Fruit fly (Drosophila melanogaster) whole organism, prepupa: ENCODE measurements around the gene slp2.

Source experiments
- Blimp-1 ChIP-seq: fragments of 200-800 bp; sonication (Bioruptor generic); optimal IDR thresholded peaks from 3 replicates; lab custom pipeline; 2017; ENCODE audit warnings: missing biosample characterization, missing genetic modification characterization, mild to moderate bottlenecking, moderate library complexity, missing genetic modification reagents
- CG10631 ChIP-seq: fragments of 200-800 bp; sonication (Bioruptor generic); optimal IDR thresholded peaks from 2 replicates; lab custom pipeline; 2016; ENCODE audit warnings: missing biosample characterization, missing genetic modification characterization
- CG10669 ChIP-seq: fragments of 200-800 bp; sonication (Bioruptor generic); optimal IDR thresholded peaks from 3 replicates; lab custom pipeline; 2018; ENCODE audit warnings: missing biosample characterization, mild to moderate bottlenecking, missing genetic modification characterization, moderate library complexity
- CG11294 ChIP-seq: fragments of 200-800 bp; sonication (Bioruptor generic); IDR thresholded peaks from 2 replicates; pipeline ENCODE4 v1.3.6; 2022; ENCODE audit warnings: missing biosample characterization, missing genetic modification characterization
- CG11902 ChIP-seq: fragments of 200-800 bp; sonication (Bioruptor generic); optimal IDR thresholded peaks from 3 replicates; lab custom pipeline; 2016; ENCODE audit warnings: missing biosample characterization, missing genetic modification characterization
- CG16779 ChIP-seq: fragments of 200-800 bp; sonication (Bioruptor generic); optimal IDR thresholded peaks from 3 replicates; lab custom pipeline; 2017; ENCODE audit warnings: missing biosample characterization, mild to moderate bottlenecking, missing genetic modification characterization
- CG3032 ChIP-seq: fragments of 200-800 bp; optimal IDR thresholded peaks from 2 replicates; lab custom pipeline; 2019; ENCODE audit warnings: missing biosample characterization, mild to moderate bottlenecking, missing genetic modification characterization, moderate library complexity
- CG31627 ChIP-seq: fragments of 200-800 bp; sonication (Bioruptor generic); optimal IDR thresholded peaks from 3 replicates; lab custom pipeline; 2016; ENCODE audit warnings: missing biosample characterization, missing genetic modification characterization
- CG32006 ChIP-seq: fragments of 200-800 bp; sonication (Bioruptor generic); optimal IDR thresholded peaks from 3 replicates; lab custom pipeline; 2017; ENCODE audit warnings: missing biosample characterization, mild to moderate bottlenecking, missing genetic modification characterization
- CG34406 ChIP-seq: fragments of 200-800 bp; sonication (Bioruptor generic); optimal IDR thresholded peaks from 3 replicates; lab custom pipeline; 2016; ENCODE audit warnings: missing biosample characterization, missing genetic modification characterization
- CG3919 ChIP-seq: fragments of 200-800 bp; sonication (Bioruptor generic); optimal IDR thresholded peaks from 3 replicates; lab custom pipeline; 2016; ENCODE audit warnings: missing biosample characterization, missing genetic modification characterization
- CG6163 ChIP-seq: fragments of 200-800 bp; sonication (Bioruptor generic); IDR thresholded peaks from 3 replicates; pipeline ENCODE4 v1.3.6; 2022; ENCODE audit warnings: missing biosample characterization, missing genetic modification characterization
- CG6792 ChIP-seq: fragments of 200-800 bp; sonication (Bioruptor generic); optimal IDR thresholded peaks from 3 replicates; lab custom pipeline; 2016; ENCODE audit warnings: missing biosample characterization, missing genetic modification characterization
- CG6808 ChIP-seq: fragments of 200-800 bp; sonication (Bioruptor generic); optimal IDR thresholded peaks from 3 replicates; lab custom pipeline; 2017; ENCODE audit warnings: missing biosample characterization, missing genetic modification characterization, mild to moderate bottlenecking, moderate library complexity, missing genetic modification reagents
- CG8319 ChIP-seq: fragments of 200-800 bp; sonication (Bioruptor generic); optimal IDR thresholded peaks from 3 replicates; lab custom pipeline; 2016; ENCODE audit warnings: missing biosample characterization, missing genetic modification characterization
- CG8632 ChIP-seq: fragments of 200-800 bp; sonication (Bioruptor generic); optimal IDR thresholded peaks from 3 replicates; lab custom pipeline; 2016; ENCODE audit warnings: missing biosample characterization, missing genetic modification characterization
- Eip78C ChIP-seq: fragments of 200-800 bp; sonication (Bioruptor generic); peaks from one replicate; lab custom pipeline; 2016; ENCODE audit warnings: missing biosample characterization, missing genetic modification characterization
- Eip93F ChIP-seq: fragments of 200-800 bp; sonication (Bioruptor generic); optimal IDR thresholded peaks from 2 replicates; lab custom pipeline; 2016; ENCODE audit warnings: missing biosample characterization, mild to moderate bottlenecking, missing genetic modification characterization
- Ets21C ChIP-seq: fragments of 200-800 bp; sonication (Bioruptor generic); optimal IDR thresholded peaks from 3 replicates; lab custom pipeline; 2016; ENCODE audit warnings: missing biosample characterization, missing genetic modification characterization
- Ets96B ChIP-seq: fragments of 200-800 bp; optimal IDR thresholded peaks from 2 replicates; lab custom pipeline; 2019; ENCODE audit warnings: missing biosample characterization, mild to moderate bottlenecking, missing genetic modification characterization, moderate library complexity
- Gug ChIP-seq: fragments of 200-800 bp; sonication (Bioruptor generic); IDR thresholded peaks from 2 replicates; pipeline ENCODE4 v1.3.6; 2022; ENCODE audit warnings: missing biosample characterization, missing genetic modification characterization
- Hr38 ChIP-seq: sonication (Bioruptor generic); optimal IDR thresholded peaks from 2 replicates; lab custom pipeline; 2016; ENCODE audit warnings: missing biosample characterization, missing genetic modification characterization
- Hr39 ChIP-seq: fragments of 200-800 bp; sonication (Bioruptor generic); optimal IDR thresholded peaks from 2 replicates; lab custom pipeline; 2016; ENCODE audit warnings: missing biosample characterization, missing genetic modification characterization
- Hr4 ChIP-seq: fragments of 200-800 bp; sonication (Bioruptor generic); optimal IDR thresholded peaks from 3 replicates; lab custom pipeline; 2016; ENCODE audit warnings: missing biosample characterization, missing genetic modification characterization
- Met ChIP-seq: fragments of 200-800 bp; sonication (Bioruptor generic); optimal IDR thresholded peaks from 3 replicates; lab custom pipeline; 2016; ENCODE audit warnings: missing biosample characterization, missing genetic modification characterization
- OdsH ChIP-seq: fragments of 200-800 bp; sonication (Bioruptor generic); optimal IDR thresholded peaks from 3 replicates; lab custom pipeline; 2016; ENCODE audit warnings: missing biosample characterization, missing genetic modification characterization
- Smox ChIP-seq: fragments of 200-800 bp; sonication (Bioruptor generic); optimal IDR thresholded peaks from 3 replicates; lab custom pipeline; 2016; ENCODE audit warnings: missing biosample characterization, missing genetic modification characterization
- Sox102F ChIP-seq: fragments of 200-800 bp; sonication (Bioruptor generic); optimal IDR thresholded peaks from 2 replicates; lab custom pipeline; 2016; ENCODE audit warnings: missing biosample characterization, mild to moderate bottlenecking, missing genetic modification characterization
- Sox14 ChIP-seq: fragments of 200-800 bp; sonication (Bioruptor generic); optimal IDR thresholded peaks from 3 replicates; lab custom pipeline; 2016; ENCODE audit warnings: missing biosample characterization, missing genetic modification characterization
- Sox15 ChIP-seq: fragments of 200-800 bp; sonication (Bioruptor generic); optimal IDR thresholded peaks from 3 replicates; lab custom pipeline; 2016; ENCODE audit warnings: missing biosample characterization, missing genetic modification characterization
- achi ChIP-seq: fragments of 200-800 bp; sonication (Bioruptor generic); optimal IDR thresholded peaks from 3 replicates; lab custom pipeline; 2016; ENCODE audit warnings: missing biosample characterization, missing genetic modification characterization
- acj6 ChIP-seq: fragments of 200-800 bp; sonication (Bioruptor generic); optimal IDR thresholded peaks from 3 replicates; lab custom pipeline; 2016; ENCODE audit warnings: missing biosample characterization, missing genetic modification characterization
- cyc ChIP-seq: fragments of 200-800 bp; sonication (Bioruptor generic); optimal IDR thresholded peaks from 3 replicates; lab custom pipeline; 2016; ENCODE audit warnings: missing biosample characterization, missing genetic modification characterization
- dsx ChIP-seq: fragments of 200-800 bp; optimal IDR thresholded peaks from 3 replicates; lab custom pipeline; 2019; ENCODE audit warnings: missing biosample characterization, mild to moderate bottlenecking, missing genetic modification characterization, moderate library complexity; ENCODE audit not compliant: poor library complexity, severe bottlenecking
- esn ChIP-seq: fragments of 200-800 bp; sonication (Bioruptor generic); optimal IDR thresholded peaks from 2 replicates; lab custom pipeline; 2016; ENCODE audit warnings: missing biosample characterization, mild to moderate bottlenecking, missing genetic modification characterization, moderate library complexity
- fd59A ChIP-seq: fragments of 200-800 bp; sonication (Bioruptor generic); optimal IDR thresholded peaks from 2 replicates; lab custom pipeline; 2017; ENCODE audit warnings: missing biosample characterization, mild to moderate bottlenecking, missing genetic modification characterization, missing genetic modification reagents
- fd85E ChIP-seq: fragments of 200-800 bp; sonication (Bioruptor generic); optimal IDR thresholded peaks from 3 replicates; lab custom pipeline; 2016; ENCODE audit warnings: missing biosample characterization, missing genetic modification characterization
- lz ChIP-seq: fragments of 200-800 bp; sonication (Bioruptor generic); optimal IDR thresholded peaks from 3 replicates; lab custom pipeline; 2016; ENCODE audit warnings: missing biosample characterization, missing genetic modification characterization
- net ChIP-seq: fragments of 200-800 bp; sonication (Bioruptor generic); optimal IDR thresholded peaks from 3 replicates; lab custom pipeline; 2016; ENCODE audit warnings: missing biosample characterization, missing genetic modification characterization
- pdm3 ChIP-seq: fragments of 200-800 bp; sonication (Bioruptor generic); optimal IDR thresholded peaks from 3 replicates; lab custom pipeline; 2016; ENCODE audit warnings: missing biosample characterization, missing genetic modification characterization
- salr ChIP-seq, 2 experiments: fragments of 200-800 bp; sonication (Bioruptor generic); optimal IDR thresholded peaks; 3 replicates each; lab custom pipeline; 2016 to 2018; ENCODE audit warnings: missing biosample characterization in 2 of 2, missing genetic modification characterization in 2 of 2, mild to moderate bottlenecking in 1 of 2
- spab ChIP-seq: fragments of 200-800 bp; sonication (Bioruptor generic); optimal IDR thresholded peaks from 2 replicates; lab custom pipeline; 2017; ENCODE audit warnings: missing biosample characterization, mild to moderate bottlenecking, missing genetic modification characterization, missing genetic modification reagents
- ss ChIP-seq, 2 experiments: fragments of 200-800 bp; sonication (Bioruptor generic); optimal IDR thresholded peaks; 2 replicates in 1 of 2; 3 replicates in 1 of 2; lab custom pipeline; 2017 to 2018; ENCODE audit warnings: mild to moderate bottlenecking in 2 of 2, missing biosample characterization in 2 of 2, missing genetic modification characterization in 2 of 2, moderate library complexity in 1 of 2
- svp ChIP-seq: fragments of 200-800 bp; sonication (Bioruptor generic); peaks from one replicate; lab custom pipeline; 2016; ENCODE audit warnings: missing biosample characterization, missing genetic modification characterization
- topi ChIP-seq: fragments of 200-800 bp; sonication (Bioruptor generic); optimal IDR thresholded peaks from 3 replicates; lab custom pipeline; 2016; ENCODE audit warnings: missing biosample characterization, missing genetic modification characterization

The slp2 gene

dm6 chr2L:3853507-3854030 is 16.9 kb downstream of the slp2 start (continued):
- peak; percentile 82 for TF ChIP-seq Eip78C (GFP tag; lab: Kevin White, UChicago)
- no peak for TF ChIP-seq Ets21C (GFP tag; lab: Kevin White, UChicago)
- TF ChIP-seq CG6163 (GFP tag; lab: Robert Waterston, UW), result 0 out of 3 replicates have a peak, but pooled peaks have one; percentile 46
- TF ChIP-seq Hr4 (GFP tag; lab: Kevin White, UChicago), result peak; percentile 4
- TF ChIP-seq CG10669 (GFP tag; lab: Kevin White, UChicago), result peak; percentile 2
- no peak for TF ChIP-seq CG31627 (GFP tag; lab: Kevin White, UChicago)
- no peak for TF ChIP-seq Gug (GFP tag; lab: Robert Waterston, UW)
- no peak for TF ChIP-seq CG6792

- peak; percentile 3 for TF ChIP-seq CG8632
- TF ChIP-seq svp, result peak; percentile 35
- peak; percentile 16 for TF ChIP-seq OdsH
- TF ChIP-seq topi (GFP tag; lab: Kevin White, UChicago), result peak; percentile 28
- no peak for TF ChIP-seq salr (GFP tag; optimal IDR thresholded peaks at IDR 0.05; lab: Kevin White, UChicago)
- TF ChIP-seq Eip93F, result no peak
- TF ChIP-seq Hr39 (GFP tag; lab: Kevin White, UChicago), result peak; percentile 10
- peak; percentile 6 for TF ChIP-seq Met
- peak; percentile 10 for TF ChIP-seq CG31627 (GFP tag; lab: Kevin White, UChicago)
- peak; percentile 67 for TF ChIP-seq Eip78C (GFP tag; lab: Kevin White, UChicago)
Measured at dm6 chr2L:3855528-3856189, 19.0 kb downstream of the slp2 start.

- peak; percentile 55 for TF ChIP-seq Met
- no peak for TF ChIP-seq Hr38
- peak; percentile 13 for TF ChIP-seq CG34406 (GFP tag; lab: Kevin White, UChicago)
- peak; percentile 7 for TF ChIP-seq CG32006 (GFP tag; lab: Kevin White, UChicago)
- TF ChIP-seq spab (GFP tag; lab: Kevin White, UChicago), result peak; percentile 13
- peak; percentile 23 for TF ChIP-seq Sox15 (GFP tag; lab: Kevin White, UChicago)
- peak; percentile 36 for TF ChIP-seq lz (GFP tag; lab: Kevin White, UChicago)
- peak; percentile 42 for TF ChIP-seq acj6 (GFP tag; lab: Kevin White, UChicago)
- no peak for TF ChIP-seq net (GFP tag; lab: Kevin White, UChicago)
- TF ChIP-seq CG6163 (GFP tag; lab: Robert Waterston, UW), result peak; percentile 37; the same call in 1 of the 3 replicates
- peak; percentile 37 for TF ChIP-seq CG3032 (tag; lab: Kevin White, UChicago)
- peak; percentile 25 for TF ChIP-seq pdm3
- TF ChIP-seq Gug (GFP tag; lab: Robert Waterston, UW), result no peak
- peak; percentile 30 for TF ChIP-seq Smox (GFP tag; lab: Kevin White, UChicago)
- TF ChIP-seq CG10631 (GFP tag; lab: Kevin White, UChicago), result peak; percentile 37
- TF ChIP-seq Ets96B (tag; lab: Kevin White, UChicago), result peak; percentile 19
- no peak for TF ChIP-seq fd85E (GFP tag; lab: Kevin White, UChicago)
- peak; percentile 24 for TF ChIP-seq Sox14 (GFP tag; lab: Kevin White, UChicago)
- peak; percentile 77 for TF ChIP-seq svp
- peak; percentile 16 for TF ChIP-seq CG6808
- peak; percentile 35 for TF ChIP-seq CG31627 (GFP tag; lab: Kevin White, UChicago)
- TF ChIP-seq esn (GFP tag; lab: Kevin White, UChicago), result peak; percentile 59
- TF ChIP-seq CG11294, result no peak
- peak; percentile 36 for TF ChIP-seq dsx (GFP tag; lab: Kevin White, UChicago)
- TF ChIP-seq CG10669 (GFP tag; lab: Kevin White, UChicago), result peak; percentile 34
- TF ChIP-seq CG8319 (GFP tag; lab: Kevin White, UChicago), result no peak
- peak; percentile 34 for TF ChIP-seq OdsH
- peak; percentile 27 for TF ChIP-seq achi (GFP tag; lab: Kevin White, UChicago)
- peak; percentile 39 for TF ChIP-seq Sox102F (GFP tag; lab: Kevin White, UChicago)
- TF ChIP-seq CG16779 (tag; lab: Kevin White, UChicago), result no peak
- TF ChIP-seq CG6792, result peak; percentile 34
- peak; percentile 42 for TF ChIP-seq CG3919 (GFP tag; lab: Kevin White, UChicago)
- TF ChIP-seq CG11902, result peak; percentile 30
- TF ChIP-seq cyc, result peak; percentile 44
- TF ChIP-seq Hr39 (GFP tag; lab: Kevin White, UChicago), result peak; percentile 44
- peak; percentile 25 for TF ChIP-seq fd59A (GFP tag; lab: Kevin White, UChicago)
- no peak for TF ChIP-seq Blimp-1 (GFP tag; lab: Kevin White, UChicago)
- TF ChIP-seq Eip78C (GFP tag; lab: Kevin White, UChicago), result peak; percentile 88
- TF ChIP-seq ss (GFP tag; optimal IDR thresholded peaks at IDR 0.05; lab: Kevin White, UChicago), result peak; percentile 21 to 24
Measured at dm6 chr2L:3856372-3856771, 19.7 kb downstream of the slp2 start.
